Worm (Caenorhabditis elegans) whole organism, young adult: ENCODE results near the gene pho-5.

ENCODE experiments used
- F33H1.4 ChIP-seq: fragments of 200-800 bp; sonication (Bioruptor generic); IDR thresholded peaks from 2 replicates; pipeline ENCODE4 v1.3.6; 2022; ENCODE audit warnings: missing genetic modification reagents, missing genetic modification characterization, missing compliant biosample characterization
- F49E8.2 ChIP-seq: sonication (generic microtip); optimal IDR thresholded peaks from 3 replicates; lab custom pipeline; 2017; ENCODE audit warnings: missing genetic modification characterization, mild to moderate bottlenecking, missing compliant biosample characterization, antibody characterized with exemption, moderate library complexity; ENCODE audit not compliant: insufficient read depth
- F52B5.7 ChIP-seq: sonication (generic microtip); optimal IDR thresholded peaks from 2 replicates; lab custom pipeline; 2016; ENCODE audit warnings: mild to moderate bottlenecking, missing genetic modification characterization, missing compliant biosample characterization
- F57A8.1 ChIP-seq: fragments of 200-800 bp; sonication (Bioruptor generic); optimal IDR thresholded peaks from 2 replicates; lab custom pipeline; 2018; ENCODE audit warnings: mild to moderate bottlenecking, missing genetic modification characterization, moderate library complexity, missing compliant biosample characterization
- K11D2.4 ChIP-seq: fragments of 200-800 bp; sonication (Bioruptor generic); IDR thresholded peaks from 2 replicates; pipeline ENCODE4 v1.3.6; 2022; ENCODE audit warnings: missing genetic modification reagents, missing genetic modification characterization, missing compliant biosample characterization
- T26A5.8 ChIP-seq: sonication (generic microtip); optimal IDR thresholded peaks from 2 replicates; lab custom pipeline; 2016; ENCODE audit warnings: missing genetic modification characterization, missing compliant biosample characterization
- Y53G8AR.9 ChIP-seq: fragments of 200-800 bp; sonication (Bioruptor generic); conservative IDR thresholded peaks from 2 replicates; pipeline ENCODE4 v1.3.6; 2022; ENCODE audit warnings: missing genetic modification reagents, missing genetic modification characterization, missing compliant biosample characterization
- Y79H2A.3 ChIP-seq: fragments of 200-800 bp; sonication (Bioruptor generic); conservative IDR thresholded peaks from 2 replicates; pipeline ENCODE4 v1.3.6; 2022; ENCODE audit warnings: missing genetic modification reagents, missing genetic modification characterization, missing compliant biosample characterization
- Y95B8A.8 ChIP-seq: fragments of 200-800 bp; sonication (Bioruptor generic); IDR thresholded peaks from 2 replicates; pipeline ENCODE4 v1.3.6; 2022; ENCODE audit warnings: missing genetic modification reagents, missing genetic modification characterization, missing compliant biosample characterization
- aptf-3 ChIP-seq: fragments of 200-800 bp; sonication (Bioruptor generic); IDR thresholded peaks from 2 replicates; pipeline ENCODE4 v1.3.6; 2022; ENCODE audit warnings: missing genetic modification characterization, missing compliant biosample characterization
- attf-3 ChIP-seq: fragments of 200-800 bp; sonication (Bioruptor generic); conservative IDR thresholded peaks from 2 replicates; pipeline ENCODE4 v1.3.6; 2022; ENCODE audit warnings: missing genetic modification reagents, missing genetic modification characterization, missing compliant biosample characterization
- attf-6 ChIP-seq: fragments of 200-800 bp; sonication (Bioruptor generic); IDR thresholded peaks from 2 replicates; pipeline ENCODE4 v1.3.6; 2022; ENCODE audit warnings: missing genetic modification reagents, missing genetic modification characterization, missing compliant biosample characterization
- bed-1 ChIP-seq: fragments of 200-800 bp; sonication (Bioruptor generic); IDR thresholded peaks from 2 replicates; pipeline ENCODE4 v1.3.6; 2022; ENCODE audit warnings: missing genetic modification reagents, missing genetic modification characterization, missing compliant biosample characterization
- ceh-40 ChIP-seq: fragments of 200-800 bp; sonication (Bioruptor generic); IDR thresholded peaks from 2 replicates; pipeline ENCODE4 v1.3.6; 2022; ENCODE audit warnings: missing genetic modification characterization, missing compliant biosample characterization
- die-1 ChIP-seq: sonication (generic microtip); optimal IDR thresholded peaks from 2 replicates; lab custom pipeline; 2016; ENCODE audit warnings: missing genotype, mild to moderate bottlenecking, missing genetic modification characterization, missing compliant biosample characterization
- fkh-3 ChIP-seq: sonication (generic microtip); optimal IDR thresholded peaks from 2 replicates; lab custom pipeline; 2016; ENCODE audit warnings: mild to moderate bottlenecking, missing genetic modification characterization, missing compliant biosample characterization
- gei-17 ChIP-seq: fragments of 200-800 bp; sonication (Bioruptor generic); optimal IDR thresholded peaks from 2 replicates; lab custom pipeline; 2018; ENCODE audit warnings: mild to moderate bottlenecking, missing genetic modification characterization, missing compliant biosample characterization
- him-1 ChIP-seq: sonication (generic microtip); optimal IDR thresholded peaks from 2 replicates; lab custom pipeline; 2016; ENCODE audit warnings: missing genotype, missing genetic modification reagents, missing genetic modification characterization, missing compliant biosample characterization
- hmg-1.2 ChIP-seq: fragments of 200-800 bp; sonication (Bioruptor generic); IDR thresholded peaks from 2 replicates; pipeline ENCODE4 v1.3.6; 2022; ENCODE audit warnings: missing genetic modification reagents, missing genetic modification characterization, missing compliant biosample characterization
- hmg-20 ChIP-seq: fragments of 200-800 bp; sonication (Bioruptor generic); IDR thresholded peaks from 2 replicates; pipeline ENCODE4 v1.3.6; 2022; ENCODE audit warnings: missing genetic modification reagents, missing genetic modification characterization, missing compliant biosample characterization
- lin-35 ChIP-seq, 3 experiments: fragments of 150-350 bp in 2 of 3; sonication (generic microtip) in 1 of 3; optimal IDR thresholded peaks; 2 replicates each; lab custom pipeline; 2014 to 2018; ENCODE audit warnings: missing biosample characterization in 3 of 3, missing genetic modification characterization in 3 of 3, missing genetic modification reagents in 3 of 3
- lin-40 ChIP-seq: sonication (generic microtip); optimal IDR thresholded peaks from 2 replicates; lab custom pipeline; 2016; ENCODE audit warnings: missing genetic modification characterization, mild to moderate bottlenecking, missing compliant biosample characterization, missing genotype, missing genetic modification reagents
- madf-3 ChIP-seq: fragments of 200-800 bp; sonication (Bioruptor generic); IDR thresholded peaks from 2 replicates; pipeline ENCODE4 v1.3.6; 2022; ENCODE audit warnings: missing genetic modification reagents, missing genetic modification characterization, missing compliant biosample characterization
- nfya-1 ChIP-seq: sonication (generic microtip); optimal IDR thresholded peaks from 2 replicates; lab custom pipeline; 2017; ENCODE audit warnings: antibody characterized with exemption, missing compliant biosample characterization, missing genetic modification characterization, borderline replicate concordance; ENCODE audit not compliant: insufficient read depth
- nfya-2 ChIP-seq: fragments of 200-800 bp; sonication (Bioruptor generic); IDR thresholded peaks from 2 replicates; pipeline ENCODE4 v1.3.6; 2022; ENCODE audit warnings: missing genetic modification reagents, missing genetic modification characterization, missing compliant biosample characterization
- nhr-120 ChIP-seq: fragments of 200-800 bp; sonication (Bioruptor generic); IDR thresholded peaks from 2 replicates; pipeline ENCODE4 v1.3.6; 2022; ENCODE audit warnings: missing genetic modification characterization, missing compliant biosample characterization
- pha-4 ChIP-seq: fragments of 150-350 bp; sonication (generic microtip); optimal IDR thresholded peaks from 2 replicates; lab custom pipeline; 2014; ENCODE audit warnings: missing biosample characterization, missing genetic modification reagents, missing genetic modification characterization
- rpc-1 ChIP-seq, 2 experiments: fragments of 150-350 bp in 1 of 2; sonication (generic microtip) in 1 of 2; optimal IDR thresholded peaks; 2 replicates each; lab custom pipeline; 2014 to 2018; ENCODE audit warnings: missing biosample characterization in 1 of 2, missing genetic modification characterization in 1 of 2, missing genetic modification reagents in 1 of 2, missing genotype in 1 of 2
- sea-2 ChIP-seq: fragments of 200-800 bp; sonication (Bioruptor generic); IDR thresholded peaks from 2 replicates; pipeline ENCODE4 v1.3.6; 2022; ENCODE audit warnings: missing genetic modification characterization, missing compliant biosample characterization
- snpc-1.3 ChIP-seq: sonication (generic microtip); optimal IDR thresholded peaks from 2 replicates; lab custom pipeline; 2017; ENCODE audit warnings: missing genetic modification characterization, mild to moderate bottlenecking, missing compliant biosample characterization, antibody characterized with exemption, moderate library complexity, missing genotype, missing genetic modification reagents; ENCODE audit not compliant: insufficient read depth
- snpc-4 ChIP-seq, 5 experiments: fragments of 150-350 bp in 1 of 5; sonication (generic microtip) in 4 of 5; optimal IDR thresholded peaks; 2 replicates each; lab custom pipeline; 2014 to 2018; ENCODE audit warnings: missing genetic modification characterization in 5 of 5, missing biosample characterization in 3 of 5, antibody characterized with exemption in 2 of 5, mild to moderate bottlenecking in 2 of 5, missing compliant biosample characterization in 2 of 5, missing genotype in 2 of 5, moderate library complexity in 2 of 5, missing genetic modification reagents in 1 of 5
- somi-1 ChIP-seq: fragments of 200-800 bp; sonication (Bioruptor generic); optimal IDR thresholded peaks from 2 replicates; lab custom pipeline; 2018; ENCODE audit warnings: mild to moderate bottlenecking, missing genetic modification characterization, missing compliant biosample characterization
- sptf-2 ChIP-seq: fragments of 200-800 bp; sonication (Bioruptor generic); optimal IDR thresholded peaks from 2 replicates; lab custom pipeline; 2018; ENCODE audit warnings: mild to moderate bottlenecking, missing genetic modification characterization, missing compliant biosample characterization
- tlf-1 ChIP-seq: fragments of 200-800 bp; sonication (Bioruptor generic); optimal IDR thresholded peaks from 2 replicates; lab custom pipeline; 2018; ENCODE audit warnings: mild to moderate bottlenecking, missing genetic modification characterization, missing compliant biosample characterization
- zfh-2 ChIP-seq: fragments of 200-800 bp; sonication (Bioruptor generic); conservative IDR thresholded peaks from 2 replicates; pipeline ENCODE4 v1.3.6; 2022; ENCODE audit warnings: missing genetic modification reagents, missing genetic modification characterization, missing compliant biosample characterization
- ztf-26 ChIP-seq: sonication (generic microtip); optimal IDR thresholded peaks from 2 replicates; lab custom pipeline; 2017; ENCODE audit warnings: missing genetic modification characterization, missing compliant biosample characterization

Gene pho-5

DNA sequence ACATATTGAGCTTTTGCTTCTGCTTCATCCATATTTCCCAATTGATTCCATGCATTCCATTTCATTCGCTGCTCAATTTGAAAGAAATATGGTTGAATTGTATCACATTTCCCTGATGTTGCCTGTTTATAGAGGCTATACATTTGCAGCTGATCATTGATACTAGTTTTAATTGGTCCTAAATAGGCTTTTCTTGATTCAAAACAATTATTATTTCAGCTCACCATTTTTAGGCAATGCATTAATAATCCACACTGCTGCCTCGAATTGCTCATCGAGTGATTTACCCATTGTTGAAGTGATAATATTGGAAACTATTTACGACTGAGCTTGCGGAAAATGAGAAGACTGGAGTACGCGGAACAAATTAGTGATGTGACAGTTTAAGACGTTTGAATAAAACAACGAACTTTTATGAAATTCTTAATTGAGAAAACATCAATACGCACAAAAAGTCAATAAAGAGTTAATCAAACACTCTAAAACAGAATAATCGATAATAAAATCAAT, 23.0 kb upstream of the pho-5 start, which contains the start of gene acbp-4 (continued):
- TF ChIP-seq Y53G8AR.9 (GFP tag; lab: Robert Waterston, UW): no peak
- no peak for TF ChIP-seq bed-1 (GFP tag; lab: Robert Waterston, UW)
- TF ChIP-seq tlf-1 (GFP tag; lab: Kevin White, UChicago): no peak
- TF ChIP-seq Y95B8A.8 (GFP tag; lab: Robert Waterston, UW): no peak
- no peak for TF ChIP-seq nfya-2 (GFP tag; lab: Robert Waterston, UW)
- no peak for TF ChIP-seq snpc-4 (GFP tag; optimal IDR thresholded peaks at IDR 0.05; lab: Kevin White, UChicago)
- no peak for TF ChIP-seq snpc-4 (tag; optimal IDR thresholded peaks at IDR 0.05; lab: Kevin White, UChicago)
- TF ChIP-seq rpc-1 (optimal IDR thresholded peaks at IDR 0.05; lab: Kevin White, UChicago): no peak
- no peak for TF ChIP-seq rpc-1 (tag; optimal IDR thresholded peaks at IDR 0.05; lab: Kevin White, UChicago)
- TF ChIP-seq gei-17 (GFP tag; lab: Kevin White, UChicago): no peak
- TF ChIP-seq Y79H2A.3 (GFP tag; lab: Robert Waterston, UW): no peak
- TF ChIP-seq snpc-1.3 (tag; lab: Kevin White, UChicago): no peak
- TF ChIP-seq hmg-20: no peak
- TF ChIP-seq nhr-120 (GFP tag; lab: Robert Waterston, UW): no peak
- no peak for TF ChIP-seq die-1 (tag; lab: Kevin White, UChicago)
- no peak for TF ChIP-seq aptf-3 (GFP tag; lab: Robert Waterston, UW)
- TF ChIP-seq F52B5.7 (tag; lab: Kevin White, UChicago): peak; percentile 11
- 0 out of 2 replicates have a peak, but pooled peaks have one; percentile 14 for TF ChIP-seq attf-6
- TF ChIP-seq F33H1.4 (GFP tag; lab: Robert Waterston, UW): no peak
- no peak for TF ChIP-seq nfya-1 (tag; lab: Kevin White, UChicago)
- no peak for TF ChIP-seq F57A8.1 (GFP tag; lab: Kevin White, UChicago)
- TF ChIP-seq somi-1 (GFP tag; lab: Kevin White, UChicago): no peak
- TF ChIP-seq him-1: peak; percentile 97
- TF ChIP-seq, all 124 proteins: peak for 6

DNA sequence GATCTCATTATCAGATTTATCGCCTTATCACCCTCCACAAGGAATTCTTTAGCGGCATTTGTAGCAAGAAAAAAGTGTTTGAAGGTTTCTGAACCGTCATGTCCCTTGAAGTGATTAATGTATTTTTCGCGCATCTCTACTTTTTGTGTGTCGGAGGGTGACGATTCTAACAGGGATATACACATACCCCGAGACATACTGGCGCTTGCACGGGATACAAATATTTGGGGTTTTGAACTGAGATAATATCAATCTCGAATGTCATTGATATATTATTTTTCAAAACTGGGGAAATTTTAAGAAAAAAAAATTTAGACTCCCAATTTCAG, 19.9 kb upstream of the pho-5 start:
- TF ChIP-seq nhr-120 (GFP tag; lab: Robert Waterston, UW) (no peak), T26A5.8 (tag; lab: Kevin White, UChicago) (no peak), hmg-1.2 (no peak), sea-2 (no peak)

DNA sequence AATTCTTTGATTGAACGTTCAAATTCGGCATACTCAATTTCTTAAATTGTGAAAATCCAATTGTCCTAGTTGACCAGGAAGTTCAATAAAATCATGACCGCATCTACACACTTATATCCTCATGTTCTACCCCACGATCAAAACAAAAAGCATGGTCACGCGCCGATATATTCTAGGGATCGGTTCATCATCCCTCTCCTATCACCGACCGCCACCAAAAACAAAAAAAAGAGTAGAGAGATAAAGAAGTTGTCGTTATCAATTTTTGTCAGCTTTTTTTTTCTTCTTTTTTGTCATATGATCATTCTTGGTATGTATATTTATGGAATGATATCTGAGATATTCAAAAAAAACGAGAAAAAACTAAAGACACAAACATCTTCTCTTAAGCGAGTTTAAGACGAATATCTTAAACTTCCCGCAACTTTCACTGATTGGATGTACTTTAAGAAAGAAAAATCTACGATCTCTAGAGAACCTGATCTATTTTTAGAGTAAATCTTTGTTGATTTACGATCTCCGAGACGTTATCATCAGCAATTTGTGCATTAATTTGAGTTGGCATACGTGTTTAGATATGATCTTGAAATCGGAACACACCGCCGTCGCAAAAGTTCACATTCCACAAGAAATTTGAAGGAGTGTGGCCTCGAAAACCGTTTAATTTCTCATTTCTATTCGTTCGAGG, 19.4 kb upstream of the pho-5 start:
- no peak for TF ChIP-seq pha-4
- no peak for TF ChIP-seq sptf-2
- TF ChIP-seq lin-35 (GFP tag; optimal IDR thresholded peaks at IDR 0.05; lab: Kevin White, UChicago): no peak
- TF ChIP-seq ztf-26: peak; percentile 74
- no peak for TF ChIP-seq zfh-2 (GFP tag; lab: Robert Waterston, UW)
- peak; percentile 14 for TF ChIP-seq lin-40 (tag; lab: Kevin White, UChicago)
- TF ChIP-seq ceh-40: no peak
- no peak for TF ChIP-seq attf-3
- TF ChIP-seq fkh-3: no peak
- no peak for TF ChIP-seq F49E8.2
- no peak for TF ChIP-seq Y53G8AR.9 (GFP tag; lab: Robert Waterston, UW)
- peak; percentile 47; the same call in 1 of the 2 replicates for TF ChIP-seq K11D2.4
- no peak for TF ChIP-seq madf-3 (GFP tag; lab: Robert Waterston, UW)
